Fruit fly (Drosophila melanogaster) whole organism, embryonic: ENCODE results near the gene retm.

ENCODE experiments used
- Abd-B ChIP-seq: fragments of 200-800 bp; sonication (Bioruptor generic); optimal IDR thresholded peaks from 2 replicates; lab custom pipeline; 2018; ENCODE audit warnings: missing biosample characterization, mild to moderate bottlenecking, missing genetic modification characterization, moderate library complexity
- B-H1 ChIP-seq: fragments of 200-800 bp; sonication (Bioruptor generic); IDR thresholded peaks from 3 replicates; pipeline ENCODE4 v1.3.6; 2022; ENCODE audit warnings: missing biosample characterization, missing genetic modification characterization
- CG10431 ChIP-seq: fragments of 200-800 bp; sonication (Bioruptor generic); optimal IDR thresholded peaks from 3 replicates; lab custom pipeline; 2018; ENCODE audit warnings: missing biosample characterization, mild to moderate bottlenecking, missing genetic modification characterization
- CG10654 ChIP-seq: fragments of 200-800 bp; sonication (Bioruptor generic); optimal IDR thresholded peaks from 2 replicates; lab custom pipeline; 2016; ENCODE audit warnings: missing biosample characterization, missing genetic modification characterization
- CG12236 ChIP-seq: fragments of 200-800 bp; sonication (Bioruptor generic); optimal IDR thresholded peaks from 2 replicates; lab custom pipeline; 2016; ENCODE audit warnings: missing biosample characterization, missing genetic modification characterization
- CG14667 ChIP-seq: fragments of 200-800 bp; sonication (Bioruptor generic); IDR thresholded peaks from 2 replicates; pipeline ENCODE4 v1.3.6; 2022; ENCODE audit warnings: missing biosample characterization, missing genetic modification characterization
- CG14860 ChIP-seq: fragments of 200-800 bp; sonication (Bioruptor generic); IDR thresholded peaks from 3 replicates; pipeline ENCODE4 v1.3.6; 2022; ENCODE audit warnings: missing biosample characterization, missing genetic modification characterization; ENCODE audit not compliant: partially characterized antibody
- CG15601 ChIP-seq: fragments of 200-800 bp; sonication (Bioruptor generic); optimal IDR thresholded peaks from 3 replicates; lab custom pipeline; 2019; ENCODE audit warnings: missing biosample characterization, mild to moderate bottlenecking, missing genetic modification characterization, moderate library complexity
- CG18619 ChIP-seq: fragments of 200-800 bp; sonication (Bioruptor generic); optimal IDR thresholded peaks from 3 replicates; lab custom pipeline; 2017; ENCODE audit warnings: missing biosample characterization, mild to moderate bottlenecking, missing genetic modification characterization
- CG18764 ChIP-seq: fragments of 200-800 bp; sonication (Bioruptor generic); optimal IDR thresholded peaks from 3 replicates; lab custom pipeline; 2016; ENCODE audit warnings: missing biosample characterization, missing genetic modification characterization
- CG2116 ChIP-seq: fragments of 200-800 bp; sonication (Bioruptor generic); optimal IDR thresholded peaks from 3 replicates; lab custom pipeline; 2018; ENCODE audit warnings: missing biosample characterization, mild to moderate bottlenecking, missing genetic modification characterization
- CG2120 ChIP-seq: fragments of 200-800 bp; sonication (Bioruptor generic); optimal IDR thresholded peaks from 3 replicates; lab custom pipeline; 2016; ENCODE audit warnings: missing biosample characterization, missing genetic modification characterization
- CG2875 ChIP-seq: fragments of 200-800 bp; sonication (Bioruptor generic); optimal IDR thresholded peaks from 2 replicates; lab custom pipeline; 2017; ENCODE audit warnings: missing biosample characterization, mild to moderate bottlenecking, missing genetic modification characterization, missing genetic modification reagents
- CG3065 ChIP-seq: fragments of 200-800 bp; sonication (Bioruptor generic); optimal IDR thresholded peaks from 2 replicates; lab custom pipeline; 2016; ENCODE audit warnings: missing biosample characterization, missing genetic modification characterization
- CG32532 ChIP-seq: fragments of 200-800 bp; sonication (Bioruptor generic); IDR thresholded peaks from 2 replicates; pipeline ENCODE4 v1.3.6; 2022; ENCODE audit warnings: missing biosample characterization, missing genetic modification characterization
- CG4707 ChIP-seq: fragments of 200-800 bp; sonication (Bioruptor generic); optimal IDR thresholded peaks from 2 replicates; lab custom pipeline; 2018; ENCODE audit warnings: missing biosample characterization, mild to moderate bottlenecking, missing genetic modification characterization, moderate library complexity
- CG8281 ChIP-seq: fragments of 200-800 bp; sonication (Bioruptor generic); optimal IDR thresholded peaks from 2 replicates; lab custom pipeline; 2018; ENCODE audit warnings: missing biosample characterization, mild to moderate bottlenecking, missing genetic modification characterization, moderate library complexity
- CG9609 ChIP-seq: fragments of 200-800 bp; sonication (Bioruptor generic); optimal IDR thresholded peaks from 3 replicates; lab custom pipeline; 2016; ENCODE audit warnings: missing biosample characterization, missing genetic modification characterization
- CG9727 ChIP-seq: fragments of 200-800 bp; sonication (Bioruptor generic); optimal IDR thresholded peaks from 3 replicates; lab custom pipeline; 2017; ENCODE audit warnings: missing biosample characterization, mild to moderate bottlenecking, missing genetic modification characterization
- CG9797 ChIP-seq: fragments of 200-800 bp; sonication (Bioruptor generic); optimal IDR thresholded peaks from 3 replicates; lab custom pipeline; 2018; ENCODE audit warnings: missing biosample characterization, mild to moderate bottlenecking, missing genetic modification characterization
- Dfd ChIP-seq, 2 experiments: fragments of >200 bp; optimal IDR thresholded peaks; 2 replicates each; lab custom pipeline; 2017; ENCODE audit warnings: missing biosample characterization in 2 of 2, missing genetic modification characterization in 2 of 2
- Doc3 ChIP-seq: fragments of 200-800 bp; sonication (Bioruptor generic); IDR thresholded peaks from 3 replicates; pipeline ENCODE4 v1.3.6; 2022; ENCODE audit warnings: missing biosample characterization, missing genetic modification characterization; ENCODE audit not compliant: partially characterized antibody
- Fer1 ChIP-seq: fragments of 200-800 bp; sonication (Bioruptor generic); optimal IDR thresholded peaks from 2 replicates; lab custom pipeline; 2017; ENCODE audit warnings: missing biosample characterization, mild to moderate bottlenecking, missing genetic modification characterization
- Fer3 ChIP-seq: fragments of 200-800 bp; sonication (Bioruptor generic); optimal IDR thresholded peaks from 2 replicates; lab custom pipeline; 2018; ENCODE audit warnings: missing biosample characterization, mild to moderate bottlenecking, missing genetic modification characterization, moderate library complexity
- NFAT ChIP-seq: fragments of 200-800 bp; sonication (Bioruptor generic); IDR thresholded peaks from 2 replicates; pipeline ENCODE4 v1.3.6; 2022; ENCODE audit warnings: missing biosample characterization, missing genetic modification characterization
- Nf-YC ChIP-seq: fragments of 200-800 bp; optimal IDR thresholded peaks from 3 replicates; lab custom pipeline; 2019; ENCODE audit warnings: missing biosample characterization, mild to moderate bottlenecking, missing genetic modification characterization, moderate library complexity
- NfI ChIP-seq: fragments of 200-800 bp; sonication (Bioruptor generic); optimal IDR thresholded peaks from 3 replicates; lab custom pipeline; 2018; ENCODE audit warnings: missing biosample characterization, mild to moderate bottlenecking, missing genetic modification characterization, moderate library complexity
- Scr ChIP-seq: fragments of 200-800 bp; sonication (Bioruptor generic); IDR thresholded peaks from 2 replicates; pipeline ENCODE4 v1.3.6; 2022; ENCODE audit warnings: missing biosample characterization, missing genetic modification characterization; ENCODE audit not compliant: partially characterized antibody
- Sin3A ChIP-seq: fragments of >200 bp; optimal IDR thresholded peaks from 2 replicates; lab custom pipeline; 2018
- Usf ChIP-seq: fragments of 200-800 bp; sonication (Bioruptor generic); optimal IDR thresholded peaks from 2 replicates; lab custom pipeline; 2017; ENCODE audit warnings: missing genotype, missing biosample characterization, missing genetic modification characterization
- ash1 ChIP-seq: fragments of 200-800 bp; sonication (Bioruptor generic); optimal IDR thresholded peaks from 2 replicates; lab custom pipeline; 2018; ENCODE audit warnings: missing biosample characterization, mild to moderate bottlenecking, missing genetic modification characterization
- ato ChIP-seq: fragments of 200-800 bp; sonication (Bioruptor generic); IDR thresholded peaks from 2 replicates; pipeline ENCODE4 v1.3.6; 2022; ENCODE audit warnings: missing biosample characterization, missing genetic modification characterization; ENCODE audit not compliant: partially characterized antibody
- ewg ChIP-seq: fragments of 200-800 bp; sonication (Bioruptor generic); optimal IDR thresholded peaks from 3 replicates; lab custom pipeline; 2017; ENCODE audit warnings: mild to moderate bottlenecking, missing biosample characterization, missing genetic modification reagents, missing genetic modification characterization
- fd3F ChIP-seq: fragments of 200-800 bp; sonication (Bioruptor generic); optimal IDR thresholded peaks from 2 replicates; lab custom pipeline; 2018; ENCODE audit warnings: missing biosample characterization, mild to moderate bottlenecking, missing genetic modification characterization, moderate library complexity
- gsb ChIP-seq: fragments of 200-800 bp; sonication (Bioruptor generic); IDR thresholded peaks from 2 replicates; pipeline ENCODE4 v1.3.6; 2022; ENCODE audit warnings: missing biosample characterization, missing genetic modification characterization
- ind ChIP-seq: fragments of 200-800 bp; sonication (Bioruptor generic); optimal IDR thresholded peaks from 3 replicates; lab custom pipeline; 2016; ENCODE audit warnings: missing biosample characterization, missing genetic modification characterization
- jing ChIP-seq: fragments of 200-800 bp; sonication (Bioruptor generic); optimal IDR thresholded peaks from 2 replicates; lab custom pipeline; 2018; ENCODE audit warnings: missing biosample characterization, mild to moderate bottlenecking, missing genetic modification characterization
- jumu ChIP-seq: fragments of 200-800 bp; sonication (Bioruptor generic); optimal IDR thresholded peaks from 3 replicates; lab custom pipeline; 2016; ENCODE audit warnings: missing biosample characterization, missing genetic modification characterization
- ken ChIP-seq: fragments of 200-800 bp; sonication (Bioruptor generic); IDR thresholded peaks from 3 replicates; pipeline ENCODE4 v1.3.6; 2022; ENCODE audit warnings: missing biosample characterization, missing genetic modification characterization
- lov ChIP-seq, 2 experiments: fragments of 200-800 bp in 1 of 2; fragments of >200 bp in 1 of 2; sonication (Bioruptor generic) in 1 of 2; IDR thresholded peaks in 1 of 2; optimal IDR thresholded peaks in 1 of 2; 2 replicates in 1 of 2; 3 replicates in 1 of 2; pipeline versions ENCODE4 v1.3.6 to Lab custom; 2017 to 2022; ENCODE audit warnings: missing biosample characterization in 1 of 2, missing genetic modification characterization in 1 of 2
- mirr ChIP-seq: fragments of 200-800 bp; sonication (Bioruptor generic); optimal IDR thresholded peaks from 3 replicates; lab custom pipeline; 2018; ENCODE audit warnings: missing biosample characterization, mild to moderate bottlenecking, missing genetic modification characterization
- rib ChIP-seq: fragments of 200-800 bp; sonication (Bioruptor generic); IDR thresholded peaks from 2 replicates; pipeline ENCODE4 v1.3.6; 2022; ENCODE audit warnings: missing biosample characterization, missing genetic modification characterization
- salm ChIP-seq: fragments of 200-800 bp; sonication (Bioruptor generic); optimal IDR thresholded peaks from 2 replicates; lab custom pipeline; 2018; ENCODE audit warnings: missing biosample characterization, mild to moderate bottlenecking, missing genetic modification characterization
- sima ChIP-seq: fragments of 200-800 bp; sonication (Bioruptor generic); optimal IDR thresholded peaks from 2 replicates; lab custom pipeline; 2016; ENCODE audit warnings: missing biosample characterization, missing genetic modification characterization
- slp2 ChIP-seq: fragments of 200-800 bp; sonication (Bioruptor generic); optimal IDR thresholded peaks from 2 replicates; lab custom pipeline; 2016; ENCODE audit warnings: missing biosample characterization, missing genetic modification characterization
- ssp ChIP-seq: fragments of 200-800 bp; sonication (Bioruptor generic); IDR thresholded peaks from 2 replicates; pipeline ENCODE4 v1.3.6; 2022; ENCODE audit warnings: missing biosample characterization, missing genetic modification characterization
- tup ChIP-seq: fragments of 200-800 bp; sonication (Bioruptor generic); optimal IDR thresholded peaks from 2 replicates; lab custom pipeline; 2016; ENCODE audit warnings: missing biosample characterization, mild to moderate bottlenecking, missing genetic modification characterization, moderate library complexity
- twi ChIP-seq: fragments of 200-800 bp; optimal IDR thresholded peaks from 2 replicates; lab custom pipeline; 2019; ENCODE audit warnings: missing biosample characterization, mild to moderate bottlenecking, missing genetic modification characterization, moderate library complexity
- wor ChIP-seq: fragments of 200-800 bp; sonication (Bioruptor generic); IDR thresholded peaks from 2 replicates; pipeline ENCODE4 v1.3.6; 2022; ENCODE audit warnings: missing biosample characterization, missing genetic modification characterization
- zen2 ChIP-seq: fragments of 200-800 bp; sonication (Bioruptor generic); IDR thresholded peaks from 3 replicates; pipeline ENCODE4 v1.3.6; 2022; ENCODE audit warnings: missing biosample characterization, missing genetic modification characterization; ENCODE audit not compliant: partially characterized antibody

Gene retm

DNA sequence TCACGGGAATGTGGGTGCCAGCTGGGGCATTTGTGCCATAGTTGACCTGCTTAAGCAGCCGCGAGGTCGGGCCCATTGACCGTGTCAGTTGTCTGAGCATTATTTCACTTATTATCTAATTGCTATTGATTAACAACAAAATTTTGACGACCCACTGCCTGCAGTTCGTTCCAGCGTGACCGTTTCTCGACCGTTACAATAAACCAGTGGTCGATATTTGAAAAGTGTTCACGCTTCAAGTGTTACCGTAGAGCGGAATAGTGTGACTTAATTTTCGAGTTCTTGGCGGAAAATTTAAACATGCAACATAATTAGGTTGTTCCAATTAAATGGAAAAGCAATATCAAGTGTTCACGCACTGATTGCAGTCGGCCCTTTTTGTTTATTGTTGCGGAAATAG is 11.8 kb upstream of the retm start, which contains the start of gene HemK1 (continued):
- no peak for TF ChIP-seq salm (tag; lab: Kevin White, UChicago)
- TF ChIP-seq CG18764 (GFP tag; lab: Kevin White, UChicago) = no peak
- no peak for TF ChIP-seq B-H1 (GFP tag; lab: Robert Waterston, UW)
- TF ChIP-seq jing = no peak
- TF ChIP-seq wor (GFP tag; lab: Robert Waterston, UW) = no peak
- TF ChIP-seq CG2116 = peak; percentile 42
- no peak for TF ChIP-seq CG12236
- TF ChIP-seq sima (GFP tag; lab: Kevin White, UChicago) = no peak
- no peak for TF ChIP-seq CG10654 (GFP tag; lab: Kevin White, UChicago)
- TF ChIP-seq ato (GFP tag; lab: Robert Waterston, UW) = 0 out of 2 replicates have a peak, but pooled peaks have one; percentile 45
- no peak for TF ChIP-seq Dfd (GFP tag; optimal IDR thresholded peaks at IDR 0.05; lab: Kevin White, UChicago)
- TF ChIP-seq CG4707 (GFP tag; lab: Kevin White, UChicago) = peak; percentile 5
- peak; percentile 0 for TF ChIP-seq mirr (GFP tag; lab: Kevin White, UChicago)
- no peak for TF ChIP-seq Doc3

dm6 chr2L:6465497-6465896 is 9.8 kb upstream of the retm start, which contains the start of gene Rchy1:
TSS of gene Rchy1 (minus strand) at chr2L:6465669.
- no peak for TF ChIP-seq ken
- TF ChIP-seq Abd-B (GFP tag; lab: Kevin White, UChicago) = no peak
- peak; percentile 54 for TF ChIP-seq NfI (GFP tag; lab: Kevin White, UChicago)
- TF ChIP-seq Usf = no peak
- TF ChIP-seq rib = 0 out of 2 replicates have a peak, but pooled peaks have one; percentile 37
- TF ChIP-seq CG18619 (GFP tag; lab: Kevin White, UChicago) = peak; percentile 14
- no peak for TF ChIP-seq CG9727 (GFP tag; lab: Kevin White, UChicago)
- peak; percentile 27 for TF ChIP-seq Fer3 (tag; lab: Kevin White, UChicago)
- no peak for TF ChIP-seq CG8281
- TF ChIP-seq Sin3A (lab: Kevin White, UChicago) = no peak
- peak; percentile 26 for TF ChIP-seq CG2875 (GFP tag; lab: Kevin White, UChicago)
- no peak for TF ChIP-seq ash1
- no peak for TF ChIP-seq CG9609 (GFP tag; lab: Kevin White, UChicago)
- no peak for TF ChIP-seq CG3065
- no peak for TF ChIP-seq ssp
- TF ChIP-seq slp2 = no peak
- TF ChIP-seq CG15601 (tag; lab: Kevin White, UChicago) = no peak
- no peak for TF ChIP-seq jumu (GFP tag; lab: Kevin White, UChicago)
- TF ChIP-seq Fer1 = peak; percentile 65
- TF ChIP-seq zen2 (GFP tag; lab: Robert Waterston, UW) = no peak
- no peak for TF ChIP-seq gsb (GFP tag; lab: Robert Waterston, UW)
- TF ChIP-seq CG32532 = peak; percentile 29; the same call in 1 of the 2 replicates
- TF ChIP-seq CG14667 = no peak
- peak; percentile 17 for TF ChIP-seq CG10431 (GFP tag; lab: Kevin White, UChicago)
- TF ChIP-seq CG14860 (GFP tag; lab: Robert Waterston, UW) = no peak
- TF ChIP-seq ewg (GFP tag; lab: Kevin White, UChicago) = no peak
- TF ChIP-seq lov (optimal IDR thresholded peaks at IDR 0.05; lab: Kevin White, UChicago) = no peak
- no peak for TF ChIP-seq lov (GFP tag; IDR thresholded peaks at IDR 0.05; lab: Robert Waterston, UW)
- no peak for TF ChIP-seq ind (GFP tag; lab: Kevin White, UChicago)
- TF ChIP-seq twi = no peak
- peak; percentile 35 for TF ChIP-seq Nf-YC (tag; lab: Kevin White, UChicago)
- TF ChIP-seq NFAT (GFP tag; lab: Robert Waterston, UW) = peak; percentile 54; the same call in 1 of the 2 replicates
- TF ChIP-seq CG2120 = no peak
- no peak for TF ChIP-seq tup
- TF ChIP-seq Scr (GFP tag; lab: Robert Waterston, UW) = no peak; the same call in 1 of the 2 replicates
- TF ChIP-seq fd3F = no peak
- no peak for TF ChIP-seq CG9797 (GFP tag; lab: Kevin White, UChicago)
